Worm (Caenorhabditis elegans) whole organism, midembryonic: ENCODE measurements around the gene T02D1.9.

Experiments used
- T22C8.4 ChIP-seq: fragments of 200-800 bp; sonication (Bioruptor generic); IDR thresholded peaks from 2 replicates; pipeline ENCODE4 v1.3.6; 2022; ENCODE audit warnings: missing genetic modification characterization, missing compliant biosample characterization
- cog-1 ChIP-seq: sonication (generic microtip); optimal IDR thresholded peaks from 2 replicates; lab custom pipeline; 2016; ENCODE audit warnings: missing genetic modification characterization, missing compliant biosample characterization
- flt-1 ChIP-seq: fragments of 200-800 bp; sonication (Bioruptor generic); IDR thresholded peaks from 2 replicates; pipeline ENCODE4 v1.3.6; 2022; ENCODE audit warnings: missing genetic modification characterization, missing compliant biosample characterization
- ref-1 ChIP-seq: fragments of 200-800 bp; sonication (Bioruptor generic); conservative IDR thresholded peaks from 2 replicates; pipeline ENCODE4 v1.3.6; 2022; ENCODE audit warnings: missing genetic modification reagents, missing genetic modification characterization, missing compliant biosample characterization
- ztf-23 ChIP-seq: fragments of 200-800 bp; sonication (Bioruptor generic); IDR thresholded peaks from 2 replicates; pipeline ENCODE4 v1.3.6; 2022; ENCODE audit warnings: missing genetic modification reagents, missing genetic modification characterization, missing compliant biosample characterization

ce11 chrIV:17426970-17427369 is 19.6 kb upstream of the T02D1.9 start:
- no peak for TF ChIP-seq flt-1 (GFP tag; lab: Robert Waterston, UW)
- no peak for TF ChIP-seq ref-1
- TF ChIP-seq ztf-23 (GFP tag; lab: Robert Waterston, UW): no peak
- no peak for TF ChIP-seq T22C8.4 (GFP tag; lab: Robert Waterston, UW)
- no peak for TF ChIP-seq cog-1 (tag; lab: Kevin White, UChicago)
